Fruit fly (Drosophila melanogaster) whole organism, pupa: Measurements from ENCODE around the gene Gr22f.

Source experiments
- CG15710 ChIP-seq: fragments of 200-800 bp; sonication (Bioruptor generic); optimal IDR thresholded peaks from 2 replicates; lab custom pipeline; 2018; ENCODE audit warnings: missing biosample characterization, mild to moderate bottlenecking, missing genetic modification characterization, moderate library complexity
- D1 ChIP-seq: fragments of 200-800 bp; sonication (Bioruptor generic); optimal IDR thresholded peaks from 2 replicates; lab custom pipeline; 2018; ENCODE audit warnings: missing biosample characterization, mild to moderate bottlenecking, missing genetic modification characterization, moderate library complexity
- fd96Ca ChIP-seq: fragments of 200-800 bp; sonication (Bioruptor generic); IDR thresholded peaks from 3 replicates; pipeline ENCODE4 v1.3.6; 2022; ENCODE audit warnings: missing biosample characterization, missing genetic modification characterization

DNA sequence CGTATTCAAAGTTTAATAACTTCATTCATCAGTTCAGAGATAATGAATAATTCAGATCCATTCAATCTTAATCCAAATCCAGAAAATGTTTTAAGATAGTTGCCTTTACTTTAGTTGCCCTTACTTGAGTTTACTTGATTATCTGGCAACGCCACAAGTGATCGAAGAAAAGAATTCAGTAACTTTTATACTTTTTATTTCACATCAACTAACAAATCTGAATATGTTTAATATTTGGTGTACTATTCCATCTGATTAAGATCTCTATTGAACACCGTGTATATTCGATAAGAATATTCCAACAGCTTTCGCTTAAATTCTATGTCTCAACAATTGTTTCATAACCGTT lies 31.7 kb downstream of the Gr22f start:
- TF ChIP-seq CG15710, result no peak
- no peak for TF ChIP-seq fd96Ca
- TF ChIP-seq D1, result no peak
